Worm (Caenorhabditis elegans) whole organism, L2 larva: ENCODE results near the gene rbf-1.

Experiments used
- R02D3.7 ChIP-seq: fragments of 150-350 bp; optimal IDR thresholded peaks from 2 replicates; lab custom pipeline; 2014; ENCODE audit warnings: missing biosample characterization, missing genetic modification characterization
- alr-1 ChIP-seq: fragments of 150-350 bp; optimal IDR thresholded peaks from 2 replicates; lab custom pipeline; 2014; ENCODE audit warnings: missing biosample characterization, missing genetic modification characterization
- aly-2 ChIP-seq: fragments of 150-350 bp; optimal IDR thresholded peaks from 2 replicates; lab custom pipeline; 2014; ENCODE audit warnings: missing biosample characterization, missing genetic modification characterization
- ama-1 ChIP-seq: fragments of 150-350 bp; optimal IDR thresholded peaks from 2 replicates; lab custom pipeline; 2018; ENCODE audit warnings: inconsistent platforms
- ceh-82 ChIP-seq: fragments of 150-350 bp; optimal IDR thresholded peaks from 2 replicates; lab custom pipeline; 2014; ENCODE audit warnings: missing biosample characterization, missing genetic modification characterization
- elt-3 ChIP-seq: sonication (generic microtip); optimal IDR thresholded peaks from 2 replicates; lab custom pipeline; 2017; ENCODE audit warnings: missing biosample characterization, missing genetic modification characterization
- lsy-2 ChIP-seq, 2 experiments: fragments of 150-350 bp in 1 of 2; sonication (generic microtip) in 1 of 2; optimal IDR thresholded peaks; 2 replicates each; lab custom pipeline; 2014 to 2017; ENCODE audit warnings: missing biosample characterization in 2 of 2, missing genetic modification characterization in 2 of 2
- mab-5 ChIP-seq: fragments of 150-350 bp; optimal IDR thresholded peaks from 2 replicates; lab custom pipeline; 2014; ENCODE audit warnings: missing biosample characterization, missing genetic modification characterization
- nhr-11 ChIP-seq: fragments of 150-350 bp; optimal IDR thresholded peaks from 2 replicates; lab custom pipeline; 2014; ENCODE audit warnings: missing biosample characterization, missing genetic modification characterization
- nhr-237 ChIP-seq: fragments of 150-350 bp; optimal IDR thresholded peaks from 2 replicates; lab custom pipeline; 2014; ENCODE audit warnings: missing biosample characterization, missing genetic modification characterization
- nhr-77 ChIP-seq: fragments of 150-350 bp; optimal IDR thresholded peaks from 2 replicates; lab custom pipeline; 2014; ENCODE audit warnings: missing biosample characterization, missing genetic modification characterization
- sem-4 ChIP-seq: fragments of 150-350 bp; optimal IDR thresholded peaks from 2 replicates; lab custom pipeline; 2014; ENCODE audit warnings: missing biosample characterization, missing genetic modification reagents, missing genetic modification characterization
- skn-1 ChIP-seq: sonication (generic microtip); optimal IDR thresholded peaks from 2 replicates; lab custom pipeline; 2017; ENCODE audit warnings: missing biosample characterization, missing genetic modification characterization

ce11 chrIII:6736566-6736965, 61.0 kb downstream of the rbf-1 start, which contains the start of gene Y102E9.6:
- TF ChIP-seq R02D3.7 (tag; lab: Kevin White, UChicago) (no peak), nhr-77 (no peak), ceh-82 (tag; lab: Kevin White, UChicago) (no peak), elt-3 (no peak), ama-1 (lab: Kevin White, UChicago) (no peak), nhr-11 (tag; lab: Kevin White, UChicago) (no peak), skn-1 (tag; lab: Kevin White, UChicago) (no peak), aly-2 (tag; lab: Kevin White, UChicago) (no peak), mab-5 (tag; lab: Kevin White, UChicago) (no peak), alr-1 (tag; lab: Kevin White, UChicago) (no peak), nhr-237 (tag; lab: Kevin White, UChicago) (no peak), sem-4 (no peak), lsy-2 (tag; optimal IDR thresholded peaks at IDR 0.05; lab: Kevin White, UChicago) (no peak)
